Worm (Caenorhabditis elegans): ENCODE measurements around the gene R07C12.1.

ce11 chrIV:4177560-4177959 lies 25.3 kb downstream of the R07C12.1 start:
- TF ChIP-seq him-1 (tag; optimal IDR thresholded peaks at IDR 0.05) (no peak), W03F9.2 (tag; optimal IDR thresholded peaks at IDR 0.05) (no peak)
